Worm (Caenorhabditis elegans): Measurements from ENCODE around the gene ZC487.2.

The ZC487.2 gene

ce11 chrV:6731594-6731993, 9.3 kb upstream of the ZC487.2 start, which contains the start of gene grl-9:
grl-9 (minus strand) TSS chrV:6731694.
- TF ChIP-seq dao-5 (tag; optimal IDR thresholded peaks at IDR 0.05) (no peak), him-1 (tag; optimal IDR thresholded peaks at IDR 0.05) (no peak), W03F9.2 (tag; optimal IDR thresholded peaks at IDR 0.05) (no peak)

- TF ChIP-seq W03F9.2 (tag; optimal IDR thresholded peaks at IDR 0.05) (no peak), him-1 (tag; optimal IDR thresholded peaks at IDR 0.05) (no peak), dao-5 (tag; optimal IDR thresholded peaks at IDR 0.05) (no peak)
Observed at ce11 chrV:6727222-6727621, 4.9 kb upstream of the ZC487.2 start, which contains the start of gene ZC487.1. ZC487.1 (plus strand) TSS chrV:6727522.

- TF ChIP-seq dao-5 (tag; optimal IDR thresholded peaks at IDR 0.05) (no peak), him-1 (tag; optimal IDR thresholded peaks at IDR 0.05) (no peak), W03F9.2 (tag; optimal IDR thresholded peaks at IDR 0.05) (no peak)
Observed at ce11 chrV:6726279-6726678, 4.0 kb upstream of the ZC487.2 start.

ce11 chrV:6718232-6718631, 4.0 kb downstream of the ZC487.2 start, which contains the start of gene srg-30:
srg-30 (minus strand) TSS chrV:6718332.
- TF ChIP-seq W03F9.2 (tag; optimal IDR thresholded peaks at IDR 0.05) (no peak), him-1 (tag; optimal IDR thresholded peaks at IDR 0.05) (no peak), dao-5 (tag; optimal IDR thresholded peaks at IDR 0.05) (no peak)

- TF ChIP-seq dao-5 (tag; optimal IDR thresholded peaks at IDR 0.05) = no peak
- TF ChIP-seq W03F9.2 (tag; optimal IDR thresholded peaks at IDR 0.05) = no peak
- TF ChIP-seq him-1 (tag; optimal IDR thresholded peaks at IDR 0.05) = no peak
Observed at ce11 chrV:6710462-6710861, 11.8 kb downstream of the ZC487.2 start, which contains the start of gene sna-1. sna-1 (minus strand) TSS chrV:6710679.

- TF ChIP-seq W03F9.2 (tag; optimal IDR thresholded peaks at IDR 0.05) = no peak
Observed at ce11 chrV:6709050-6709683, 13.1 kb downstream of the ZC487.2 start, which contains the start of gene dlst-1. dlst-1 (minus strand) TSS chrV:6709101.

- TF ChIP-seq dao-5 (tag; optimal IDR thresholded peaks at IDR 0.05) (no peak), W03F9.2 (tag; optimal IDR thresholded peaks at IDR 0.05) (no peak)
Observed at ce11 chrV:6706771-6707170, 15.5 kb downstream of the ZC487.2 start, which contains the start of gene W02F12.4. W02F12.4 (minus strand) TSS chrV:6706934.

- TF ChIP-seq him-1 (tag; optimal IDR thresholded peaks at IDR 0.05) (no peak), dao-5 (tag; optimal IDR thresholded peaks at IDR 0.05) (no peak), W03F9.2 (tag; optimal IDR thresholded peaks at IDR 0.05) (no peak)
Observed at ce11 chrV:6705367-6705766, 16.9 kb downstream of the ZC487.2 start.

- no peak for TF ChIP-seq him-1 (tag; optimal IDR thresholded peaks at IDR 0.05)
- no peak for TF ChIP-seq dao-5 (tag; optimal IDR thresholded peaks at IDR 0.05)
- TF ChIP-seq W03F9.2 (tag; optimal IDR thresholded peaks at IDR 0.05) = no peak
Observed at ce11 chrV:6704482-6704881, 17.8 kb downstream of the ZC487.2 start.

ce11 chrV:6702692-6703091, 19.6 kb downstream of the ZC487.2 start, which contains the start of gene era-1:
era-1 (plus strand) TSS chrV:6703057.
- TF ChIP-seq W03F9.2 (tag; optimal IDR thresholded peaks at IDR 0.05) = no peak

ce11 chrV:6699833-6700232, 22.4 kb downstream of the ZC487.2 start:
- no peak for TF ChIP-seq W03F9.2 (tag; optimal IDR thresholded peaks at IDR 0.05)
- TF ChIP-seq dao-5 (tag; optimal IDR thresholded peaks at IDR 0.05) = no peak
- TF ChIP-seq him-1 (tag; optimal IDR thresholded peaks at IDR 0.05) = no peak

- TF ChIP-seq W03F9.2 (tag; optimal IDR thresholded peaks at IDR 0.05) (no peak), him-1 (tag; optimal IDR thresholded peaks at IDR 0.05) (no peak), dao-5 (tag; optimal IDR thresholded peaks at IDR 0.05) (no peak)
Observed at ce11 chrV:6699021-6699420, 23.3 kb downstream of the ZC487.2 start.

ce11 chrV:6697552-6697951, 24.7 kb downstream of the ZC487.2 start, which contains the start of gene W02F12.2:
W02F12.2 (minus strand) TSS chrV:6697652.
- TF ChIP-seq him-1 (tag; optimal IDR thresholded peaks at IDR 0.05) (no peak), W03F9.2 (tag; optimal IDR thresholded peaks at IDR 0.05) (no peak), dao-5 (tag; optimal IDR thresholded peaks at IDR 0.05) (no peak)

ce11 chrV:6694668-6695067, 27.6 kb downstream of the ZC487.2 start, which contains the start of gene W02F12.8:
W02F12.8 (minus strand) TSS chrV:6694768.
- TF ChIP-seq dao-5 (tag; optimal IDR thresholded peaks at IDR 0.05) = no peak
- TF ChIP-seq W03F9.2 (tag; optimal IDR thresholded peaks at IDR 0.05) = no peak
- TF ChIP-seq him-1 (tag; optimal IDR thresholded peaks at IDR 0.05) = no peak

ce11 chrV:6691813-6692351, 30.4 kb downstream of the ZC487.2 start, which contains the start of gene mtl-1:
mtl-1 (minus strand) TSS chrV:6691863.
- no peak for TF ChIP-seq dao-5 (tag; optimal IDR thresholded peaks at IDR 0.05)
- TF ChIP-seq him-1 (tag; optimal IDR thresholded peaks at IDR 0.05) = no peak
- no peak for TF ChIP-seq W03F9.2 (tag; optimal IDR thresholded peaks at IDR 0.05)
